Fruit fly (Drosophila melanogaster): ENCODE data around the gene CG33493.
A peak's percentile ranks its signal among the peaks of the same experiment; 100 is the strongest.

CG33493 gene

DNA sequence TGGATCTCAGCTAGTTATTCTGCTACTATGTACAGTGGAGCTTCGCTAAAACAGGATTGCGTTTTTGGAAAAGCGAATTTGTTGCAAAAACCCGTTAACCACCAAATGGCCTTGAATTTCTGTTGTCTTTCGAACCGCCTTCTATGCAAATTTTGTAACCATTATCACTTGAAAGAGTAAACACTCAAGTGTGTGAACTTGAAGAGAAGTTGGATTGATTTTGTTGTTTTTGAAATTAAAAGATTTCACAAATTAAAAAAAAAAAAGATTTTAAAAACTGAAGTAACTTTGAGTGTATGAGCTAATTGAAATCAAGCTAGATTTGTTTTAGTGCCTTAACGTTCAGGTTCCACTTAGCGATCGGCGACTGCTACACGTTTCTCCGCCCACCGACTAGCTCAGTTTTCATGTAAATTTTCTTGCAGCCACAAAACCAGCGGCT is 9.0 kb downstream of the CG33493 start (continued):
- TF ChIP-seq corto (GFP tag; optimal IDR thresholded peaks at IDR 0.05): no peak
- no peak for TF ChIP-seq CG6175 (GFP tag; IDR thresholded peaks at IDR 0.05)
- TF ChIP-seq CkIIα-i1 (GFP tag; IDR thresholded peaks at IDR 0.05): no peak
- TF ChIP-seq CG7745 (tag; optimal IDR thresholded peaks at IDR 0.05): no peak
- peak in 1 of 2 experiments; percentile 19 for TF ChIP-seq Hr78 (GFP tag; optimal IDR thresholded peaks at IDR 0.05)
- TF ChIP-seq dan (GFP tag; IDR thresholded peaks at IDR 0.05): no peak
- TF ChIP-seq CG15514 (GFP tag; optimal IDR thresholded peaks at IDR 0.05): peak; percentile 52
- TF ChIP-seq CG17568 (GFP tag; optimal IDR thresholded peaks at IDR 0.05): no peak
- no peak for TF ChIP-seq luna (GFP tag; optimal IDR thresholded peaks at IDR 0.05)
- peak; percentile 51; the same call in 1 of the 3 replicates for TF ChIP-seq jigr1 (GFP tag; IDR thresholded peaks at IDR 0.05)
- TF ChIP-seq CG4707 (GFP tag; optimal IDR thresholded peaks at IDR 0.05): no peak
- TF ChIP-seq CG8359 (GFP tag; optimal IDR thresholded peaks at IDR 0.05; ENCODE audit: borderline replicate concordance): peak; percentile 34
- TF ChIP-seq Side (GFP tag; optimal IDR thresholded peaks at IDR 0.05): peak; percentile 77
- peak; percentile 22 for TF ChIP-seq ERR (GFP tag; optimal IDR thresholded peaks at IDR 0.05)
- peak; percentile 51; the same call in 1 of the 2 replicates for TF ChIP-seq gsb (GFP tag; IDR thresholded peaks at IDR 0.05)
- TF ChIP-seq sug (tag; optimal IDR thresholded peaks at IDR 0.05): no peak
- peak; percentile 38; the same call in 1 of the 2 replicates for TF ChIP-seq ap (GFP tag; IDR thresholded peaks at IDR 0.05)
- no peak for TF ChIP-seq grn (GFP tag; optimal IDR thresholded peaks at IDR 0.05)
- TF ChIP-seq ase (GFP tag; IDR thresholded peaks at IDR 0.05): 0 out of 3 replicates have a peak, but pooled peaks have one; percentile 6
- peak; percentile 54 for TF ChIP-seq CG2120 (GFP tag; optimal IDR thresholded peaks at IDR 0.05)
- peak; percentile 57 for TF ChIP-seq onecut (GFP tag; IDR thresholded peaks at IDR 0.05)
- TF ChIP-seq CG16813 (GFP tag; IDR thresholded peaks at IDR 0.05; ENCODE audit: partially characterized antibody): no peak
- no peak for TF ChIP-seq CG2129 (GFP tag; IDR thresholded peaks at IDR 0.05; ENCODE audit: partially characterized antibody)
- peak; percentile 22 for TF ChIP-seq CG1792 (GFP tag; optimal IDR thresholded peaks at IDR 0.05)
- no peak for TF ChIP-seq Stat92E (GFP tag; optimal IDR thresholded peaks at IDR 0.05)
- peak; percentile 57 for TF ChIP-seq CG7786 (GFP tag; optimal IDR thresholded peaks at IDR 0.05)
- peak; percentile 86 for TF ChIP-seq dmrt99B (tag; optimal IDR thresholded peaks at IDR 0.05)
- TF ChIP-seq CG3281 (GFP tag; optimal IDR thresholded peaks at IDR 0.05): peak; percentile 64
- TF ChIP-seq sob (GFP tag; IDR thresholded peaks at IDR 0.05): 0 out of 2 replicates have a peak, but pooled peaks have one; percentile 53
- TF ChIP-seq C15 (GFP tag; IDR thresholded peaks at IDR 0.05): no peak
- TF ChIP-seq CG18262 (tag; optimal IDR thresholded peaks at IDR 0.05): peak; percentile 61
- TF ChIP-seq CG3726 (GFP tag; IDR thresholded peaks at IDR 0.05): no peak
- TF ChIP-seq scrt (GFP tag; optimal IDR thresholded peaks at IDR 0.05): peak; percentile 25
- TF ChIP-seq zfh1 (GFP tag; IDR thresholded peaks at IDR 0.05): peak; percentile 64; the same call in 2 of the 3 replicates
- peak; percentile 86 for TF ChIP-seq CG7839 (tag; optimal IDR thresholded peaks at IDR 0.05)
- TF ChIP-seq Spps (tag; optimal IDR thresholded peaks at IDR 0.05): no peak
- TF ChIP-seq danr (GFP tag; IDR thresholded peaks at IDR 0.05): no peak
- peak; percentile 54 for TF ChIP-seq CG10147 (GFP tag; optimal IDR thresholded peaks at IDR 0.05)
- TF ChIP-seq peb (GFP tag; IDR thresholded peaks at IDR 0.05): no peak; the same call in 1 of the 2 replicates
- no peak for TF ChIP-seq CG7963 (GFP tag; IDR thresholded peaks at IDR 0.05; ENCODE audit: partially characterized antibody)
- peak; percentile 41 for TF ChIP-seq CG12942 (GFP tag; optimal IDR thresholded peaks at IDR 0.05)
- TF ChIP-seq fru (optimal IDR thresholded peaks at IDR 0.05): no peak
- peak; percentile 31 for TF ChIP-seq disco-r (GFP tag; optimal IDR thresholded peaks at IDR 0.05)
- TF ChIP-seq nmo (GFP tag; optimal IDR thresholded peaks at IDR 0.05): peak; percentile 83
- no peak for TF ChIP-seq Sin3A (optimal IDR thresholded peaks at IDR 0.05)
- no peak for TF ChIP-seq Hr39 (optimal IDR thresholded peaks at IDR 0.05)
- TF ChIP-seq CG3847 (GFP tag; IDR thresholded peaks at IDR 0.05): peak; percentile 48
- TF ChIP-seq CG11695 (GFP tag; IDR thresholded peaks at IDR 0.05): peak; percentile 79
- TF ChIP-seq al (GFP tag; IDR thresholded peaks at IDR 0.05): peak; percentile 59; the same call in 1 of the 2 replicates
- no peak for TF ChIP-seq fu2 (GFP tag; optimal IDR thresholded peaks at IDR 0.05)
- no peak for TF ChIP-seq cad (GFP tag; optimal IDR thresholded peaks at IDR 0.05)

Data from whole organism, embryonic.